2 fruit fly cellular contexts compared by ENCODE assay signal in the genomic region with DNA sequence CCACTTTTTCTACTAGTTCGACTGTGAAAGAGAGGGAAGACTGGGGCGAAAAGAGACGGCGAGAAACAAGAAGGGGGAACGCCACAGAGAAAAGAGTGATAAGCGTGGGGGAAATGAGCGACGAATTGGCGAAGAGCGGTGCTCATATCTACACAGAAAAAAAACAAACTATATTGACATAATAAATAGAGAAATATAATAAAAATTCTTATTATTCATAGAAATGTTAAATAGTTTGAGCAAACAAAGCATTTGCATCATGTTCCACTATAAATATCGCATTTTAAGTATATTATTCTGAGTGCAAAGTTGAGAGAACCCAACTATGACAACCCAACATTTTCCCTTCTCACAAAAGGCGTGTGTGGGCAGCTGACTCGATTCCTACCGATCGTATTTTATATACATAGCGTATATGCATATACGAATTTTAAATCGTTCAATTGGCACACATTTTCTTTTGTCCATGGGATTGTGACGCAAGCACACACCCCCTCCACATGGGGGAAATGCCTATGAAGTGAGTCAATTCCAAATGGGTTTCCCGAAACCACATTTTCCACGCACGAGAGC.
TF ChIP-seq lines count a peak whose summit lies in the region.

No protein-coding gene starts in this region.

TF ChIP-seq in whole organism, embryonic, 481 proteins besides CTCF, POLR2A, EP300 and RAD21 (continued from another document and continues in another):
- TF ChIP-seq tll (GFP tag; optimal IDR thresholded peaks at IDR 0.05; lab: Kevin White, UChicago) (no peak), CG10979 (tag; optimal IDR thresholded peaks at IDR 0.05; lab: Kevin White, UChicago) (peak; percentile 72), Deaf1 (tag; optimal IDR thresholded peaks at IDR 0.05; lab: Kevin White, UChicago) (peak; percentile 29), lilli (GFP tag; optimal IDR thresholded peaks at IDR 0.05; lab: Kevin White, UChicago) (peak; percentile 62), CG11247 (GFP tag; IDR thresholded peaks at IDR 0.05; lab: Robert Waterston, UW) (peak; percentile 48; the same call in 1 of the 2 replicates), so (GFP tag; IDR thresholded peaks at IDR 0.05; lab: Robert Waterston, UW) (peak; percentile 90), Pdp1 (GFP tag; optimal IDR thresholded peaks at IDR 0.05; lab: Kevin White, UChicago) (peak; percentile 47 to 80), CG30403 (GFP tag; optimal IDR thresholded peaks at IDR 0.05; lab: Kevin White, UChicago) (peak; percentile 75), tna (GFP tag; IDR thresholded peaks at IDR 0.05; lab: Robert Waterston, UW; ENCODE audit: partially characterized antibody) (no peak), CG2712 (tag; optimal IDR thresholded peaks at IDR 0.05; lab: Kevin White, UChicago) (peak; percentile 81), CG15269 (tag; optimal IDR thresholded peaks at IDR 0.05; lab: Kevin White, UChicago) (peak; percentile 82), CG31365 (tag; optimal IDR thresholded peaks at IDR 0.05; lab: Kevin White, UChicago) (no peak), MESR4 (GFP tag; optimal IDR thresholded peaks at IDR 0.05; lab: Kevin White, UChicago) (no peak), dan (GFP tag; IDR thresholded peaks at IDR 0.05; lab: Robert Waterston, UW) (no peak), Myb (GFP tag; optimal IDR thresholded peaks at IDR 0.05; lab: Kevin White, UChicago) (peak; percentile 1), Hey (tag; optimal IDR thresholded peaks at IDR 0.05; lab: Kevin White, UChicago) (no peak), bbx (GFP tag; IDR thresholded peaks at IDR 0.05; lab: Robert Waterston, UW; ENCODE audit: partially characterized antibody) (no peak), exex (tag; optimal IDR thresholded peaks at IDR 0.05; lab: Kevin White, UChicago) (peak; percentile 37), nerfin-1 (tag; optimal IDR thresholded peaks at IDR 0.05; lab: Kevin White, UChicago) (peak; percentile 33), CG10959 (GFP tag; IDR thresholded peaks at IDR 0.05; lab: Robert Waterston, UW) (0 out of 2 replicates have a peak, but pooled peaks have one; percentile 48), disco-r (GFP tag; optimal IDR thresholded peaks at IDR 0.05; lab: Kevin White, UChicago) (no peak), bigmax (GFP tag; optimal IDR thresholded peaks at IDR 0.05; lab: Kevin White, UChicago) (no peak), twi (tag; optimal IDR thresholded peaks at IDR 0.05; lab: Kevin White, UChicago) (no peak), btn (GFP tag; optimal IDR thresholded peaks at IDR 0.05; lab: Kevin White, UChicago) (no peak), CG12659 (GFP tag; optimal IDR thresholded peaks at IDR 0.05; lab: Kevin White, UChicago) (peak; percentile 75), CG10543 (GFP tag; optimal IDR thresholded peaks at IDR 0.05; lab: Kevin White, UChicago) (peak; percentile 38), CG17612 (GFP tag; IDR thresholded peaks at IDR 0.05; lab: Robert Waterston, UW) (peak; percentile 46; the same call in 1 of the 2 replicates), GATAe (GFP tag; conservative IDR thresholded peaks at IDR 0.05; lab: Robert Waterston, UW) (peak; percentile 69), CG5245 (GFP tag; optimal IDR thresholded peaks at IDR 0.05; lab: Kevin White, UChicago) (peak; percentile 19), Hr51 (GFP tag; optimal IDR thresholded peaks at IDR 0.05; lab: Kevin White, UChicago) (peak in 1 of 2 experiments; percentile 86), zen2 (GFP tag; IDR thresholded peaks at IDR 0.05; lab: Robert Waterston, UW; ENCODE audit: partially characterized antibody) (no peak), CG34422 (GFP tag; IDR thresholded peaks at IDR 0.05; lab: Robert Waterston, UW) (0 out of 3 replicates have a peak, but pooled peaks have one; percentile 57), CG13287 (GFP tag; IDR thresholded peaks at IDR 0.05; lab: Robert Waterston, UW; ENCODE audit: partially characterized antibody) (no peak), pho (GFP tag; optimal IDR thresholded peaks at IDR 0.05; lab: Kevin White, UChicago) (peak; percentile 21), CG7786 (GFP tag; optimal IDR thresholded peaks at IDR 0.05; lab: Kevin White, UChicago) (no peak), Lhr (GFP tag; optimal IDR thresholded peaks at IDR 0.05; lab: Kevin White, UChicago) (no peak), HLH4C (GFP tag; IDR thresholded peaks at IDR 0.05; lab: Robert Waterston, UW; ENCODE audit: partially characterized antibody) (no peak), CG18764 (GFP tag; optimal IDR thresholded peaks at IDR 0.05; lab: Kevin White, UChicago) (peak; percentile 25), sisA (GFP tag; IDR thresholded peaks at IDR 0.05; lab: Robert Waterston, UW) (peak; percentile 77), stwl (tag; optimal IDR thresholded peaks at IDR 0.05; lab: Kevin White, UChicago) (no peak), tup (GFP tag; optimal IDR thresholded peaks at IDR 0.05; lab: Kevin White, UChicago) (peak; percentile 44), CG16779 (GFP tag; IDR thresholded peaks at IDR 0.05; lab: Robert Waterston, UW) (no peak), D (optimal IDR thresholded peaks at IDR 0.05; lab: Kevin White, UChicago) (no peak), D (GFP tag; optimal IDR thresholded peaks at IDR 0.05; lab: Kevin White, UChicago) (peak; percentile 66), tgo (GFP tag; IDR thresholded peaks at IDR 0.05; lab: Robert Waterston, UW) (peak; percentile 82), h (optimal IDR thresholded peaks at IDR 0.05; lab: Kevin White, UChicago) (no peak), CG32767 (GFP tag; IDR thresholded peaks at IDR 0.05; lab: Robert Waterston, UW) (peak; percentile 66), CG10654 (GFP tag; optimal IDR thresholded peaks at IDR 0.05; lab: Kevin White, UChicago) (peak; percentile 53), tin (GFP tag; optimal IDR thresholded peaks at IDR 0.05; lab: Kevin White, UChicago) (peak; percentile 62), dpn (GFP tag; optimal IDR thresholded peaks at IDR 0.05; lab: Kevin White, UChicago) (peak; percentile 2 to 70), lmd (GFP tag; IDR thresholded peaks at IDR 0.05; lab: Robert Waterston, UW) (peak; percentile 78), CG6689 (GFP tag; IDR thresholded peaks at IDR 0.05; lab: Robert Waterston, UW) (peak; percentile 84), Bgb (GFP tag; IDR thresholded peaks at IDR 0.05; lab: Robert Waterston, UW; ENCODE audit: partially characterized antibody) (no peak), unc-4 (GFP tag; IDR thresholded peaks at IDR 0.05; lab: Robert Waterston, UW; ENCODE audit: partially characterized antibody) (no peak), sna (GFP tag; IDR thresholded peaks at IDR 0.05; lab: Robert Waterston, UW; ENCODE audit: partially characterized antibody) (no peak), CoRest (tag; optimal IDR thresholded peaks at IDR 0.05; lab: Kevin White, UChicago) (peak; percentile 72), CG12236 (GFP tag; optimal IDR thresholded peaks at IDR 0.05; lab: Kevin White, UChicago) (no peak), CkIIα-i1 (GFP tag; IDR thresholded peaks at IDR 0.05; lab: Robert Waterston, UW) (no peak), CG18599 (GFP tag; optimal IDR thresholded peaks at IDR 0.05; lab: Kevin White, UChicago) (peak; percentile 85), Camta (GFP tag; optimal IDR thresholded peaks at IDR 0.05; lab: Kevin White, UChicago) (peak; percentile 18), Kr (GFP tag; optimal IDR thresholded peaks at IDR 0.05; lab: Kevin White, UChicago) (no peak)

TF ChIP-seq in whole organism, prepupa, 60 proteins besides CTCF, POLR2A, EP300 and RAD21 (continued from another document):
- TF ChIP-seq CG3919 (GFP tag; optimal IDR thresholded peaks at IDR 0.05; lab: Kevin White, UChicago) (peak; percentile 64), fd85E (GFP tag; optimal IDR thresholded peaks at IDR 0.05; lab: Kevin White, UChicago) (no peak), CG10669 (GFP tag; optimal IDR thresholded peaks at IDR 0.05; lab: Kevin White, UChicago) (peak; percentile 70), CG32006 (GFP tag; optimal IDR thresholded peaks at IDR 0.05; lab: Kevin White, UChicago) (peak; percentile 84), net (GFP tag; optimal IDR thresholded peaks at IDR 0.05; lab: Kevin White, UChicago) (peak; percentile 67), lz (GFP tag; optimal IDR thresholded peaks at IDR 0.05; lab: Kevin White, UChicago) (peak; percentile 38), Ets96B (tag; optimal IDR thresholded peaks at IDR 0.05; lab: Kevin White, UChicago) (peak; percentile 86), CG9139 (GFP tag; optimal IDR thresholded peaks at IDR 0.05; lab: Kevin White, UChicago) (peak; percentile 27), spab (GFP tag; optimal IDR thresholded peaks at IDR 0.05; lab: Kevin White, UChicago) (peak; percentile 52), CG6854 (GFP tag; optimal IDR thresholded peaks at IDR 0.05; lab: Kevin White, UChicago) (no peak)
